Worm (Caenorhabditis elegans): ENCODE measurements around the gene ugt-6.

DNA sequence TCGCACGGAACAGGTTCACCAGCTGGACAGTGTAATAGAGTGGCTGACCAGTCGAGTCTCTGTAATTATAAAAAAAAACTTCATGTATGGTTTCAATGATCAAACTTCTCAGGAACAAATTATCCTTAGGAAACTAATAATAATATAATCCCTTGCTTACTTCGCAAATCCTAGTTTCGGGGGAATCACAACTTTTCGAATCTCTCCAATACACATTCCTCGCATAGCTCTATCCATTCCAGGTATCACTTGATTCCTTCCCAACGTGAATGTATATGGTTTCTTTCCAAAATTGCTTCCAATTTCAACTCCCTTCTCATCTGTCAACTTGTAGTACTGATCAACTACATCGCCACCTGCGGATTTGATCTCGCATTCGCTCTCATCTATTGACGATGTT is 11.7 kb downstream of the ugt-6 start:
- no peak for TF ChIP-seq cog-1 (tag; optimal IDR thresholded peaks at IDR 0.05)
- TF ChIP-seq tab-1 (GFP tag; IDR thresholded peaks at IDR 0.05) = no peak
- TF ChIP-seq klf-2 (GFP tag; conservative IDR thresholded peaks at IDR 0.05) = no peak
- no peak for TF ChIP-seq med-1 (GFP tag; optimal IDR thresholded peaks at IDR 0.05; ENCODE audit: insufficient read depth)
- no peak for TF ChIP-seq flt-1 (GFP tag; IDR thresholded peaks at IDR 0.05)
- TF ChIP-seq ztf-23 (GFP tag; IDR thresholded peaks at IDR 0.05) = no peak
- TF ChIP-seq ref-1 (GFP tag; conservative IDR thresholded peaks at IDR 0.05) = no peak

Data from whole organism, midembryonic.